Fruit fly (Drosophila melanogaster) whole organism, embryonic: ENCODE data around the gene CG13097.

Experiments
- Abd-B ChIP-seq: fragments of 200-800 bp; sonication (Bioruptor generic); optimal IDR thresholded peaks from 2 replicates; lab custom pipeline; 2018; ENCODE audit warnings: missing biosample characterization, mild to moderate bottlenecking, missing genetic modification characterization, moderate library complexity
- Aef1 ChIP-seq: fragments of 200-800 bp; sonication (Bioruptor generic); IDR thresholded peaks from 3 replicates; pipeline ENCODE4 v1.3.6; 2022; ENCODE audit warnings: missing biosample characterization, missing genetic modification characterization
- CG1024 ChIP-seq: fragments of 200-800 bp; sonication (Bioruptor generic); IDR thresholded peaks from 2 replicates; pipeline ENCODE4 v1.3.6; 2022; ENCODE audit warnings: missing biosample characterization, missing genetic modification characterization
- CG11247 ChIP-seq: fragments of 200-800 bp; sonication (Bioruptor generic); IDR thresholded peaks from 2 replicates; pipeline ENCODE4 v1.3.6; 2022; ENCODE audit warnings: missing biosample characterization, missing genetic modification characterization
- CG11696 ChIP-seq: fragments of 200-800 bp; sonication (Bioruptor generic); IDR thresholded peaks from 2 replicates; pipeline ENCODE4 v1.3.6; 2022; ENCODE audit warnings: missing biosample characterization, missing genetic modification characterization
- CG13123 ChIP-seq: fragments of 200-800 bp; sonication (Bioruptor generic); optimal IDR thresholded peaks from 2 replicates; lab custom pipeline; 2016; ENCODE audit warnings: missing biosample characterization, missing genetic modification characterization
- CG14050 ChIP-seq: fragments of 200-800 bp; sonication (Bioruptor generic); IDR thresholded peaks from 3 replicates; pipeline ENCODE4 v1.3.6; 2022; ENCODE audit warnings: missing biosample characterization, missing genetic modification characterization
- CG15479 ChIP-seq: fragments of 200-800 bp; sonication (Bioruptor generic); optimal IDR thresholded peaks from 3 replicates; lab custom pipeline; 2019; ENCODE audit warnings: missing biosample characterization, mild to moderate bottlenecking, missing genetic modification characterization, moderate library complexity
- CG17385 ChIP-seq: fragments of 200-800 bp; sonication (Bioruptor generic); optimal IDR thresholded peaks from 3 replicates; lab custom pipeline; 2018; ENCODE audit warnings: missing biosample characterization, mild to moderate bottlenecking, missing genetic modification characterization
- CG17612 ChIP-seq: fragments of 200-800 bp; sonication (Bioruptor generic); IDR thresholded peaks from 2 replicates; pipeline ENCODE4 v1.3.6; 2022; ENCODE audit warnings: missing biosample characterization, missing genetic modification characterization
- CG18599 ChIP-seq: fragments of 200-800 bp; sonication (Bioruptor generic); optimal IDR thresholded peaks from 3 replicates; lab custom pipeline; 2017; ENCODE audit warnings: missing biosample characterization, missing genetic modification characterization, mild to moderate bottlenecking, moderate library complexity, missing genetic modification reagents
- CG18764 ChIP-seq: fragments of 200-800 bp; sonication (Bioruptor generic); optimal IDR thresholded peaks from 3 replicates; lab custom pipeline; 2016; ENCODE audit warnings: missing biosample characterization, missing genetic modification characterization
- CG2129 ChIP-seq: fragments of 200-800 bp; sonication (Bioruptor generic); IDR thresholded peaks from 2 replicates; pipeline ENCODE4 v1.3.6; 2022; ENCODE audit warnings: missing biosample characterization, missing genetic modification characterization; ENCODE audit not compliant: partially characterized antibody
- CG2199 ChIP-seq: fragments of 200-800 bp; sonication (Bioruptor generic); IDR thresholded peaks from 3 replicates; pipeline ENCODE4 v1.3.6; 2022; ENCODE audit warnings: missing biosample characterization, missing genetic modification characterization
- CG30403 ChIP-seq: fragments of 200-800 bp; sonication (Bioruptor generic); optimal IDR thresholded peaks from 3 replicates; lab custom pipeline; 2016; ENCODE audit warnings: missing biosample characterization, missing genetic modification characterization
- CG4404 ChIP-seq: fragments of 200-800 bp; sonication (Bioruptor generic); IDR thresholded peaks from 2 replicates; pipeline ENCODE4 v1.3.6; 2022; ENCODE audit warnings: missing biosample characterization, missing genetic modification characterization
- CG4820 ChIP-seq: fragments of 200-800 bp; sonication (Bioruptor generic); optimal IDR thresholded peaks from 3 replicates; lab custom pipeline; 2016; ENCODE audit warnings: missing biosample characterization, missing genetic modification characterization
- CG7271 ChIP-seq: fragments of 200-800 bp; sonication (Bioruptor generic); optimal IDR thresholded peaks from 2 replicates; lab custom pipeline; 2018; ENCODE audit warnings: missing biosample characterization, mild to moderate bottlenecking, missing genetic modification characterization, moderate library complexity
- CG9437 ChIP-seq: fragments of 200-800 bp; sonication (Bioruptor generic); optimal IDR thresholded peaks from 2 replicates; lab custom pipeline; 2018; ENCODE audit warnings: missing biosample characterization, mild to moderate bottlenecking, missing genetic modification characterization
- CG9727 ChIP-seq: fragments of 200-800 bp; sonication (Bioruptor generic); optimal IDR thresholded peaks from 3 replicates; lab custom pipeline; 2017; ENCODE audit warnings: missing biosample characterization, mild to moderate bottlenecking, missing genetic modification characterization
- CrebB ChIP-seq: fragments of 200-800 bp; sonication (Bioruptor generic); optimal IDR thresholded peaks from 3 replicates; lab custom pipeline; 2018; ENCODE audit warnings: missing biosample characterization, mild to moderate bottlenecking, missing genetic modification characterization
- D19B ChIP-seq: fragments of 200-800 bp; sonication (Bioruptor generic); optimal IDR thresholded peaks from 2 replicates; lab custom pipeline; 2017; ENCODE audit warnings: missing biosample characterization, mild to moderate bottlenecking, missing genetic modification characterization
- Hmr ChIP-seq: fragments of 200-800 bp; sonication (Bioruptor generic); optimal IDR thresholded peaks from 3 replicates; lab custom pipeline; 2017; ENCODE audit warnings: mild to moderate bottlenecking, missing biosample characterization, missing genetic modification reagents, missing genetic modification characterization
- Hr78 ChIP-seq, 2 experiments: fragments of 200-800 bp in 1 of 2; fragments of >200 bp in 1 of 2; sonication (Bioruptor generic) in 1 of 2; optimal IDR thresholded peaks; 2 replicates each; lab custom pipeline; 2017 to 2019; ENCODE audit warnings: missing biosample characterization in 2 of 2, missing genetic modification characterization in 2 of 2, mild to moderate bottlenecking in 1 of 2, moderate library complexity in 1 of 2
- Lim3 ChIP-seq: fragments of 200-800 bp; sonication (Bioruptor generic); IDR thresholded peaks from 2 replicates; pipeline ENCODE4 v1.3.6; 2022; ENCODE audit warnings: missing biosample characterization, missing genetic modification characterization
- NK7.1 ChIP-seq: fragments of 200-800 bp; sonication (Bioruptor generic); optimal IDR thresholded peaks from 3 replicates; lab custom pipeline; 2016; ENCODE audit warnings: missing biosample characterization, missing genetic modification characterization
- Ptx1 ChIP-seq: fragments of 200-800 bp; sonication (Bioruptor generic); IDR thresholded peaks from 2 replicates; pipeline ENCODE4 v1.3.6; 2022; ENCODE audit warnings: missing biosample characterization, missing genetic modification characterization
- Trl ChIP-seq, 3 experiments: fragments of >200 bp in 2 of 3; fragments of 200-800 bp in 1 of 3; sonication (Bioruptor generic) in 1 of 3; optimal IDR thresholded peaks; 2 replicates in 1 of 3; 3 replicates in 2 of 3; lab custom pipeline; 2016 to 2017; ENCODE audit warnings: missing biosample characterization in 1 of 3, missing genetic modification characterization in 1 of 3
- Xrp1 ChIP-seq: fragments of 200-800 bp; sonication (Bioruptor generic); IDR thresholded peaks from 2 replicates; pipeline ENCODE4 v1.3.6; 2022; ENCODE audit warnings: missing biosample characterization, missing genetic modification characterization
- aop ChIP-seq: fragments of 200-800 bp; sonication (Bioruptor generic); IDR thresholded peaks from 2 replicates; pipeline ENCODE4 v1.3.6; 2022; ENCODE audit warnings: missing biosample characterization, missing genetic modification characterization
- az2 ChIP-seq: fragments of 200-800 bp; sonication (Bioruptor generic); optimal IDR thresholded peaks from 3 replicates; lab custom pipeline; 2016; ENCODE audit warnings: missing biosample characterization, missing genetic modification characterization
- chm ChIP-seq: fragments of 200-800 bp; sonication (Bioruptor generic); IDR thresholded peaks from 2 replicates; pipeline ENCODE4 v1.3.6; 2022; ENCODE audit warnings: missing biosample characterization, missing genetic modification characterization
- crol ChIP-seq: fragments of 200-800 bp; sonication (Bioruptor generic); IDR thresholded peaks from 2 replicates; pipeline ENCODE4 v1.3.6; 2022; ENCODE audit warnings: missing biosample characterization, missing genetic modification characterization
- crp ChIP-seq, 2 experiments: fragments of 200-800 bp; sonication (Bioruptor generic); optimal IDR thresholded peaks; 2 replicates in 1 of 2; 3 replicates in 1 of 2; lab custom pipeline; 2017; ENCODE audit warnings: missing biosample characterization in 2 of 2, missing genetic modification characterization in 2 of 2, mild to moderate bottlenecking in 1 of 2, moderate library complexity in 1 of 2
- disco-r ChIP-seq: fragments of 200-800 bp; sonication (Bioruptor generic); optimal IDR thresholded peaks from 2 replicates; lab custom pipeline; 2016; ENCODE audit warnings: missing biosample characterization, missing genetic modification characterization
- dmrt99B ChIP-seq: fragments of 200-800 bp; sonication (Bioruptor generic); optimal IDR thresholded peaks from 2 replicates; lab custom pipeline; 2018; ENCODE audit warnings: missing biosample characterization, mild to moderate bottlenecking, missing genetic modification characterization, moderate library complexity
- eve ChIP-seq, 2 experiments: fragments of >200 bp; optimal IDR thresholded peaks; 2 replicates each; lab custom pipeline; 2017; ENCODE audit warnings: missing biosample characterization in 2 of 2, missing genetic modification characterization in 2 of 2
- ftz-f1 ChIP-seq: fragments of 200-800 bp; sonication (Bioruptor generic); optimal IDR thresholded peaks from 2 replicates; lab custom pipeline; 2016; ENCODE audit warnings: missing biosample characterization, missing genetic modification characterization
- gfzf ChIP-seq: fragments of 200-800 bp; sonication (Bioruptor generic); optimal IDR thresholded peaks from 2 replicates; lab custom pipeline; 2016; ENCODE audit warnings: missing biosample characterization, mild to moderate bottlenecking, missing genetic modification characterization, moderate library complexity
- jigr1 ChIP-seq: fragments of 200-800 bp; sonication (Bioruptor generic); IDR thresholded peaks from 3 replicates; pipeline ENCODE4 v1.3.6; 2022; ENCODE audit warnings: missing biosample characterization, missing genetic modification characterization
- kah ChIP-seq: fragments of 200-800 bp; sonication (Bioruptor generic); optimal IDR thresholded peaks from 2 replicates; lab custom pipeline; 2018; ENCODE audit warnings: missing biosample characterization, mild to moderate bottlenecking, missing genetic modification characterization
- odd ChIP-seq: fragments of 200-800 bp; sonication (Bioruptor generic); optimal IDR thresholded peaks from 2 replicates; lab custom pipeline; 2017; ENCODE audit warnings: missing biosample characterization, mild to moderate bottlenecking, missing genetic modification characterization
- sens-2 ChIP-seq: fragments of 200-800 bp; sonication (Bioruptor generic); IDR thresholded peaks from 2 replicates; pipeline ENCODE4 v1.3.6; 2022; ENCODE audit warnings: missing biosample characterization, missing genetic modification characterization
- shn ChIP-seq: fragments of 200-800 bp; sonication (Bioruptor generic); optimal IDR thresholded peaks from 3 replicates; lab custom pipeline; 2016; ENCODE audit warnings: missing biosample characterization, missing genetic modification characterization
- slbo ChIP-seq: fragments of 200-800 bp; sonication (Bioruptor generic); IDR thresholded peaks from 2 replicates; pipeline ENCODE4 v1.3.6; 2022; ENCODE audit warnings: missing biosample characterization, missing genetic modification characterization
- tx ChIP-seq: fragments of 200-800 bp; sonication (Bioruptor generic); optimal IDR thresholded peaks from 2 replicates; lab custom pipeline; 2016; ENCODE audit warnings: missing biosample characterization, missing genetic modification characterization
- vvl ChIP-seq: fragments of 200-800 bp; sonication (Bioruptor generic); IDR thresholded peaks from 2 replicates; pipeline ENCODE4 v1.3.6; 2022; ENCODE audit warnings: missing biosample characterization, missing genetic modification characterization
- zen2 ChIP-seq: fragments of 200-800 bp; sonication (Bioruptor generic); IDR thresholded peaks from 3 replicates; pipeline ENCODE4 v1.3.6; 2022; ENCODE audit warnings: missing biosample characterization, missing genetic modification characterization; ENCODE audit not compliant: partially characterized antibody
- zfh1 ChIP-seq: fragments of 200-800 bp; sonication (Bioruptor generic); IDR thresholded peaks from 3 replicates; pipeline ENCODE4 v1.3.6; 2022; ENCODE audit warnings: missing biosample characterization, missing genetic modification characterization

CG13097 gene

DNA sequence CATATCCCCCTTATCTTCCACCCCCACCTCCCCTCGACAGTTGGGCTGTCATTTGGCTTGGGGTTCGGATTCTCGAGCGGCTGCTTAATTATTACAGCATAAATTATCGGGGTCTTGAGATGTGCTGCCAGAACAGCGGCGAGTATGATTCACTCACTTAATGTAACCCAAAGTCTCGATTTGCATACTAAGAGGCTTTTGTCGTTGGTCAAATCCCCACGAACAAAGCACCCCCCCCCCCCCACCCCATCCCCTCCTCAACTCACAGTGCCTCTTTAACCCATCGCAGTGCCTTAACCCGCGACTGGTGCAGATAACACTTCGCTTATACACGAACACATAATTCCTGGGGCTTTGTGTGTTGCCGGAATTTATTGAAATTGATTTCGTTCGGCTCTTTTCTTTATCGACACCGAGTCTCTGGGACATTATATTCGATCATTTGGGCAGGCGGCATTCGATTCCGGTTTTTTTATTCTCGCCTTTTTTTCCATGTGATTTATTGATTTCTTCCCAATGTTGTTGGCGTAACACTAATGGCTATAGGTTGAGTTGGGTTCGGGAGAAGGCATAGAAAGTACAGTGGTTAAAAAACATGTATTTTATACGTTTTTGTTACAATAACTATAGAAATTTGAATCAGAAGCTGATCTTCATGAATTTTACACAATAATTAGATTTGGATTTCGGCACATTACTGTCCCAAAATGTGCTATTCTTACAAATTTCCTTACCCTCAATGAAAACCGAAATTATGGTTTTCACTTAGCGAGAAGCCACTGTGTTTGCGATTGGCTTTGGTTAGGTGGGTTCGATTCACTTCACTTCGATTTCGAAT is 39.3 kb upstream of the CG13097 start (continued):
- peak; percentile 69; the same call in 1 of the 2 replicates for TF ChIP-seq Xrp1 (GFP tag; lab: Robert Waterston, UW)
- peak; percentile 11 for TF ChIP-seq Hmr (GFP tag; lab: Kevin White, UChicago)
- TF ChIP-seq slbo (GFP tag; lab: Robert Waterston, UW) = 0 out of 2 replicates have a peak, but pooled peaks have one; percentile 11
- peak; percentile 40 for TF ChIP-seq CG9727
- peak; percentile 44 for TF ChIP-seq dmrt99B (tag; lab: Kevin White, UChicago)
- no peak for TF ChIP-seq Lim3
- TF ChIP-seq D19B (GFP tag; lab: Kevin White, UChicago) = no peak
- no peak for TF ChIP-seq Aef1
- TF ChIP-seq Abd-B (GFP tag; lab: Kevin White, UChicago) = no peak
- TF ChIP-seq eve (GFP tag; optimal IDR thresholded peaks at IDR 0.05; lab: Kevin White, UChicago) = peak in 1 of 2 experiments; percentile 87
- no peak for TF ChIP-seq gfzf (GFP tag; lab: Kevin White, UChicago)
- no peak for TF ChIP-seq disco-r (GFP tag; lab: Kevin White, UChicago)
- no peak for TF ChIP-seq jigr1
- no peak for TF ChIP-seq CG9437 (GFP tag; lab: Kevin White, UChicago)
- TF ChIP-seq kah (GFP tag; lab: Kevin White, UChicago) = no peak
- no peak for TF ChIP-seq CG1024 (GFP tag; lab: Robert Waterston, UW)
- no peak for TF ChIP-seq CG11696
- peak; percentile 67 for TF ChIP-seq CG18599 (GFP tag; lab: Kevin White, UChicago)
- no peak for TF ChIP-seq CG14050 (GFP tag; lab: Robert Waterston, UW)
- peak; percentile 72 for TF ChIP-seq az2
- no peak for TF ChIP-seq NK7.1 (GFP tag; lab: Kevin White, UChicago)
- no peak for TF ChIP-seq ftz-f1 (GFP tag; lab: Kevin White, UChicago)
- peak; percentile 88 for TF ChIP-seq crol (GFP tag; lab: Robert Waterston, UW)
- TF ChIP-seq CrebB (tag; lab: Kevin White, UChicago) = no peak
- no peak for TF ChIP-seq chm (GFP tag; lab: Robert Waterston, UW)
- TF ChIP-seq Trl (optimal IDR thresholded peaks at IDR 0.05; lab: Kevin White, UChicago) = no peak
- TF ChIP-seq Trl (GFP tag; optimal IDR thresholded peaks at IDR 0.05; lab: Kevin White, UChicago) = peak; percentile 7
- TF ChIP-seq sens-2 (GFP tag; lab: Robert Waterston, UW) = no peak
- TF ChIP-seq CG7271 = no peak
- TF ChIP-seq CG11247 (GFP tag; lab: Robert Waterston, UW) = no peak
- no peak for TF ChIP-seq shn (GFP tag; lab: Kevin White, UChicago)
- TF ChIP-seq vvl (GFP tag; lab: Robert Waterston, UW) = peak; percentile 80
- TF ChIP-seq CG15479 (GFP tag; lab: Kevin White, UChicago) = no peak
- TF ChIP-seq CG4820 (GFP tag; lab: Kevin White, UChicago) = no peak
- peak; percentile 17 for TF ChIP-seq CG13123 (GFP tag; lab: Kevin White, UChicago)
- TF ChIP-seq CG4404 (GFP tag; lab: Robert Waterston, UW) = no peak
- TF ChIP-seq Ptx1 (GFP tag; lab: Robert Waterston, UW) = 0 out of 2 replicates have a peak, but pooled peaks have one; percentile 14
- no peak for TF ChIP-seq crp (GFP tag; optimal IDR thresholded peaks at IDR 0.05; lab: Kevin White, UChicago)
- no peak for TF ChIP-seq CG17612
- peak; percentile 26 for TF ChIP-seq odd (GFP tag; lab: Kevin White, UChicago)
- no peak for TF ChIP-seq CG18764 (GFP tag; lab: Kevin White, UChicago)
- no peak for TF ChIP-seq zen2 (GFP tag; lab: Robert Waterston, UW)
- peak; percentile 14 for TF ChIP-seq CG17385 (GFP tag; lab: Kevin White, UChicago)
- peak; percentile 56; the same call in 2 of the 3 replicates for TF ChIP-seq zfh1 (GFP tag; lab: Robert Waterston, UW)
- no peak for TF ChIP-seq aop
- TF ChIP-seq CG2129 = no peak
- peak; percentile 5 for TF ChIP-seq CG30403 (GFP tag; lab: Kevin White, UChicago)
- peak; percentile 73; the same call in 2 of the 3 replicates for TF ChIP-seq CG2199
- TF ChIP-seq Hr78 (GFP tag; optimal IDR thresholded peaks at IDR 0.05; lab: Kevin White, UChicago) = peak in 1 of 2 experiments; percentile 45
- TF ChIP-seq tx (GFP tag; lab: Kevin White, UChicago) = no peak
